Worm (Caenorhabditis elegans): ENCODE data around the gene sax-2.

ce11 chrIII:5155393-5155792 is 45.9 kb downstream of the sax-2 start:
- TF ChIP-seq C04F5.9 (tag; optimal IDR thresholded peaks at IDR 0.05) = no peak
- TF ChIP-seq tlp-1 (tag; optimal IDR thresholded peaks at IDR 0.05) = no peak
- TF ChIP-seq lin-13 (GFP tag; optimal IDR thresholded peaks at IDR 0.05) = no peak
- TF ChIP-seq nhr-84 (tag; optimal IDR thresholded peaks at IDR 0.05) = no peak
- TF ChIP-seq snpc-4 (tag; optimal IDR thresholded peaks at IDR 0.05) = no peak
- TF ChIP-seq lir-3 (tag; optimal IDR thresholded peaks at IDR 0.05; ENCODE audit: poor library complexity) = no peak
- no peak for TF ChIP-seq mdl-1 (tag; optimal IDR thresholded peaks at IDR 0.05)
- TF ChIP-seq unc-86 (tag; optimal IDR thresholded peaks at IDR 0.05) = no peak
- TF ChIP-seq fkh-4 (tag; optimal IDR thresholded peaks at IDR 0.05; ENCODE audit: borderline replicate concordance) = no peak
- no peak for TF ChIP-seq ceh-63 (GFP tag; optimal IDR thresholded peaks at IDR 0.05)

Measured in whole organism, L1 larva.